Worm (Caenorhabditis elegans) whole organism, L2 larva: ENCODE measurements around the gene cnc-6.

Source experiments
- alr-1 ChIP-seq: fragments of 150-350 bp; optimal IDR thresholded peaks from 2 replicates; lab custom pipeline; 2014; ENCODE audit warnings: missing biosample characterization, missing genetic modification characterization
- aly-2 ChIP-seq: fragments of 150-350 bp; optimal IDR thresholded peaks from 2 replicates; lab custom pipeline; 2014; ENCODE audit warnings: missing biosample characterization, missing genetic modification characterization
- ama-1 ChIP-seq: fragments of 150-350 bp; optimal IDR thresholded peaks from 2 replicates; lab custom pipeline; 2018; ENCODE audit warnings: inconsistent platforms
- lin-13 ChIP-seq: fragments of 150-350 bp; optimal IDR thresholded peaks from 2 replicates; lab custom pipeline; 2014; ENCODE audit warnings: missing biosample characterization, missing genetic modification reagents, missing genetic modification characterization
- lin-39 ChIP-seq: fragments of 150-350 bp; optimal IDR thresholded peaks from 2 replicates; lab custom pipeline; 2014; ENCODE audit warnings: missing biosample characterization, missing genetic modification reagents, missing genetic modification characterization
- mdl-1 ChIP-seq, 2 experiments: fragments of 150-350 bp in 1 of 2; sonication (generic microtip) in 1 of 2; optimal IDR thresholded peaks; 2 replicates each; lab custom pipeline; 2017; ENCODE audit warnings: missing biosample characterization in 2 of 2, missing genetic modification characterization in 2 of 2
- nhr-11 ChIP-seq: fragments of 150-350 bp; optimal IDR thresholded peaks from 2 replicates; lab custom pipeline; 2014; ENCODE audit warnings: missing biosample characterization, missing genetic modification characterization
- nhr-25 ChIP-seq: fragments of 150-350 bp; sonication (generic microtip); optimal IDR thresholded peaks from 3 replicates; lab custom pipeline; 2014; ENCODE audit warnings: missing biosample characterization, missing genetic modification characterization
- nhr-77 ChIP-seq: fragments of 150-350 bp; optimal IDR thresholded peaks from 2 replicates; lab custom pipeline; 2014; ENCODE audit warnings: missing biosample characterization, missing genetic modification characterization
- skn-1 ChIP-seq: sonication (generic microtip); optimal IDR thresholded peaks from 2 replicates; lab custom pipeline; 2017; ENCODE audit warnings: missing biosample characterization, missing genetic modification characterization
- unc-55 ChIP-seq: fragments of 150-350 bp; sonication (generic microtip); optimal IDR thresholded peaks from 3 replicates; lab custom pipeline; 2014; ENCODE audit warnings: missing biosample characterization, missing genetic modification reagents, missing genetic modification characterization
- unc-62 ChIP-seq: fragments of 150-350 bp; optimal IDR thresholded peaks from 2 replicates; lab custom pipeline; 2014; ENCODE audit warnings: missing biosample characterization, missing genetic modification reagents, missing genetic modification characterization

DNA sequence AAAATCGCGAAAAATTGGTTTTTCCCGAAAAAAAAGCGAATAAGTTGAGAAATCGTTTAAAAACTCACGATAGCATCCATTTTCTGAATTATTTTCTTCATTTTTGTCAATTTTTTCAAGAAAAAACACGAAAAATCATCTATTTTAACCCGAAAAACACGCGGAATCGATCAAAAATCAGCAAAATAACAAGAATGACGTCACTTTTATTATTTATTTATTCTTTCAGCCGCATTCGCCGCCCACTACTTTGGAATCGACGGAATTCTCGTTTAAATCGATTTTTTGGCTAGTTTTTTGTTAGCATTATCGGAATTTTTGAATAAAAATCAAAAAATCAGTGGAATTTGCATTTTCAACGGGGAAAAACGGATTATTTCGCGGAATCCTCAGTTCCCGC, 14.6 kb downstream of the cnc-6 start, which contains the start of gene Y39A3CL.4:
- no peak for TF ChIP-seq skn-1 (tag; lab: Kevin White, UChicago)
- TF ChIP-seq nhr-11, result no peak
- TF ChIP-seq mdl-1 (tag; optimal IDR thresholded peaks at IDR 0.05; lab: Kevin White, UChicago), result no peak
- TF ChIP-seq unc-62 (GFP tag; lab: Kevin White, UChicago), result no peak
- no peak for TF ChIP-seq unc-55 (GFP tag; lab: Kevin White, UChicago)
- TF ChIP-seq alr-1, result no peak
- TF ChIP-seq ama-1, result no peak
- no peak for TF ChIP-seq nhr-77 (tag; lab: Kevin White, UChicago)
- no peak for TF ChIP-seq lin-13
- TF ChIP-seq lin-39 (tag; lab: Kevin White, UChicago), result no peak
- TF ChIP-seq nhr-25, result no peak
- TF ChIP-seq aly-2 (tag; lab: Kevin White, UChicago), result no peak
